Worm (Caenorhabditis elegans) whole organism, midembryonic: ENCODE data around the gene R01H2.2.

Experiments
- T22C8.4 ChIP-seq: fragments of 200-800 bp; sonication (Bioruptor generic); IDR thresholded peaks from 2 replicates; pipeline ENCODE4 v1.3.6; 2022; ENCODE audit warnings: missing genetic modification characterization, missing compliant biosample characterization
- cog-1 ChIP-seq: sonication (generic microtip); optimal IDR thresholded peaks from 2 replicates; lab custom pipeline; 2016; ENCODE audit warnings: missing genetic modification characterization, missing compliant biosample characterization
- flt-1 ChIP-seq: fragments of 200-800 bp; sonication (Bioruptor generic); IDR thresholded peaks from 2 replicates; pipeline ENCODE4 v1.3.6; 2022; ENCODE audit warnings: missing genetic modification characterization, missing compliant biosample characterization
- klf-2 ChIP-seq: fragments of 200-800 bp; sonication (Bioruptor generic); conservative IDR thresholded peaks from 2 replicates; pipeline ENCODE4 v1.3.6; 2022; ENCODE audit warnings: missing genetic modification reagents, missing genetic modification characterization, missing compliant biosample characterization
- med-1 ChIP-seq: sonication (generic microtip); optimal IDR thresholded peaks from 2 replicates; lab custom pipeline; 2017; ENCODE audit warnings: missing genetic modification characterization, mild to moderate bottlenecking, missing compliant biosample characterization, antibody characterized with exemption, missing genetic modification reagents; ENCODE audit not compliant: insufficient read depth
- ref-1 ChIP-seq: fragments of 200-800 bp; sonication (Bioruptor generic); conservative IDR thresholded peaks from 2 replicates; pipeline ENCODE4 v1.3.6; 2022; ENCODE audit warnings: missing genetic modification reagents, missing genetic modification characterization, missing compliant biosample characterization
- tab-1 ChIP-seq: fragments of 200-800 bp; sonication (Bioruptor generic); IDR thresholded peaks from 2 replicates; pipeline ENCODE4 v1.3.6; 2022; ENCODE audit warnings: missing genetic modification characterization, missing compliant biosample characterization
- ztf-23 ChIP-seq: fragments of 200-800 bp; sonication (Bioruptor generic); IDR thresholded peaks from 2 replicates; pipeline ENCODE4 v1.3.6; 2022; ENCODE audit warnings: missing genetic modification reagents, missing genetic modification characterization, missing compliant biosample characterization
- ztf-29 ChIP-seq: fragments of 200-800 bp; sonication (Bioruptor generic); IDR thresholded peaks from 2 replicates; pipeline ENCODE4 v1.3.6; 2022; ENCODE audit warnings: missing genetic modification reagents, missing genetic modification characterization, missing compliant biosample characterization

- TF ChIP-seq tab-1 (no peak), ztf-29 (no peak), klf-2 (GFP tag; lab: Robert Waterston, UW) (no peak), ref-1 (GFP tag; lab: Robert Waterston, UW) (no peak), flt-1 (GFP tag; lab: Robert Waterston, UW) (no peak), med-1 (GFP tag; lab: Kevin White, UChicago) (no peak), T22C8.4 (no peak), ztf-23 (GFP tag; lab: Robert Waterston, UW) (no peak), cog-1 (tag; lab: Kevin White, UChicago) (no peak)
Measured at ce11 chrIII:7020500-7020899, 35.8 kb upstream of the R01H2.2 start, which contains the start of gene col-8.
